Worm (Caenorhabditis elegans) whole organism, L1 larva: Measurements from ENCODE around the gene R08C7.11.

Experiments
- C04F5.9 ChIP-seq: sonication (generic microtip); optimal IDR thresholded peaks from 2 replicates; lab custom pipeline; 2016; ENCODE audit warnings: missing genetic modification characterization, missing compliant biosample characterization
- C34B4.2 ChIP-seq: sonication (generic microtip); optimal IDR thresholded peaks from 2 replicates; lab custom pipeline; 2017; ENCODE audit warnings: mild to moderate bottlenecking, missing genetic modification characterization, missing compliant biosample characterization
- F16B12.6 ChIP-seq: fragments of 150-350 bp; optimal IDR thresholded peaks from 2 replicates; lab custom pipeline; 2014; ENCODE audit warnings: missing biosample characterization, missing genetic modification characterization
- Y116A8C.19 ChIP-seq: sonication (generic microtip); optimal IDR thresholded peaks from 2 replicates; lab custom pipeline; 2016; ENCODE audit warnings: missing compliant biosample characterization, missing genetic modification characterization, borderline replicate concordance
- alr-1 ChIP-seq: fragments of 200-800 bp; sonication (Bioruptor generic); optimal IDR thresholded peaks from 2 replicates; lab custom pipeline; 2018; ENCODE audit warnings: borderline replicate concordance, mild to moderate bottlenecking, missing genetic modification characterization, missing compliant biosample characterization
- ceh-63 ChIP-seq: fragments of 200-800 bp; sonication (Bioruptor generic); optimal IDR thresholded peaks from 2 replicates; lab custom pipeline; 2018; ENCODE audit warnings: mild to moderate bottlenecking, missing genetic modification characterization, missing compliant biosample characterization
- ceh-8 ChIP-seq: fragments of 200-800 bp; sonication (Bioruptor generic); optimal IDR thresholded peaks from 2 replicates; lab custom pipeline; 2018; ENCODE audit warnings: mild to moderate bottlenecking, missing genetic modification characterization, moderate library complexity, missing compliant biosample characterization
- ceh-82 ChIP-seq, 3 experiments: fragments of 150-350 bp in 1 of 3; sonication (generic microtip) in 2 of 3; optimal IDR thresholded peaks; 2 replicates each; lab custom pipeline; 2014 to 2017; ENCODE audit warnings: missing biosample characterization in 3 of 3, missing genetic modification characterization in 3 of 3
- ceh-88 ChIP-seq: fragments of 200-800 bp; sonication (Bioruptor generic); IDR thresholded peaks from 2 replicates; pipeline ENCODE4 v1.3.6; 2022; ENCODE audit warnings: missing genetic modification characterization, missing compliant biosample characterization
- ceh-90 ChIP-seq: sonication (generic microtip); optimal IDR thresholded peaks from 2 replicates; lab custom pipeline; 2016; ENCODE audit warnings: missing genetic modification characterization, missing compliant biosample characterization
- ces-1 ChIP-seq: fragments of 150-350 bp; optimal IDR thresholded peaks from 2 replicates; lab custom pipeline; 2014; ENCODE audit warnings: missing biosample characterization, missing genetic modification reagents, missing genetic modification characterization
- dsc-1 ChIP-seq: sonication (generic microtip); optimal IDR thresholded peaks from 2 replicates; lab custom pipeline; 2016; ENCODE audit warnings: mild to moderate bottlenecking, missing genetic modification characterization, missing compliant biosample characterization
- efl-1 ChIP-seq, 4 experiments: fragments of 150-350 bp; optimal IDR thresholded peaks in 3 of 4; peaks in 1 of 4; 1 replicate in 1 of 4; 2 replicates in 3 of 4; lab custom pipeline; 2014; ENCODE audit warnings: missing biosample characterization in 2 of 4, missing genetic modification characterization in 2 of 4, missing genetic modification reagents in 2 of 4
- efl-3 ChIP-seq: fragments of 200-800 bp; sonication (Bioruptor generic); optimal IDR thresholded peaks from 2 replicates; lab custom pipeline; 2018; ENCODE audit warnings: mild to moderate bottlenecking, missing genetic modification characterization, missing compliant biosample characterization
- fos-1 ChIP-seq: fragments of 150-350 bp; optimal IDR thresholded peaks from 2 replicates; lab custom pipeline; 2014; ENCODE audit warnings: missing biosample characterization, missing genetic modification characterization
- grh-1 ChIP-seq: fragments of 200-800 bp; sonication (Bioruptor generic); IDR thresholded peaks from 2 replicates; pipeline ENCODE4 v1.3.6; 2022; ENCODE audit warnings: missing genetic modification reagents, missing genetic modification characterization, missing compliant biosample characterization
- hlh-4 ChIP-seq: sonication (generic microtip); optimal IDR thresholded peaks from 2 replicates; lab custom pipeline; 2016; ENCODE audit warnings: mild to moderate bottlenecking, missing genetic modification characterization, missing compliant biosample characterization
- irx-1 ChIP-seq: sonication (generic microtip); optimal IDR thresholded peaks from 2 replicates; lab custom pipeline; 2016; ENCODE audit warnings: missing genetic modification characterization, missing compliant biosample characterization
- lin-13 ChIP-seq: fragments of 150-350 bp; optimal IDR thresholded peaks from 2 replicates; lab custom pipeline; 2014; ENCODE audit warnings: missing biosample characterization, missing genetic modification reagents, missing genetic modification characterization
- lsy-2 ChIP-seq, 2 experiments: fragments of 150-350 bp; optimal IDR thresholded peaks; 2 replicates each; lab custom pipeline; 2014; ENCODE audit warnings: missing biosample characterization in 2 of 2, missing genetic modification characterization in 2 of 2
- mep-1 ChIP-seq: fragments of 150-350 bp; optimal IDR thresholded peaks from 2 replicates; lab custom pipeline; 2014; ENCODE audit warnings: missing biosample characterization, missing genetic modification characterization
- nhr-11 ChIP-seq: fragments of 150-350 bp; optimal IDR thresholded peaks from 2 replicates; lab custom pipeline; 2014; ENCODE audit warnings: missing biosample characterization, missing genetic modification characterization
- nhr-12 ChIP-seq: sonication (generic microtip); optimal IDR thresholded peaks from 2 replicates; lab custom pipeline; 2017; ENCODE audit warnings: missing biosample characterization, missing genetic modification characterization
- nhr-19 ChIP-seq: fragments of 200-800 bp; sonication (Bioruptor generic); conservative IDR thresholded peaks from 2 replicates; pipeline ENCODE4 v1.3.6; 2022; ENCODE audit warnings: missing genetic modification characterization, missing compliant biosample characterization
- nhr-71 ChIP-seq: sonication (generic microtip); optimal IDR thresholded peaks from 2 replicates; lab custom pipeline; 2016; ENCODE audit warnings: mild to moderate bottlenecking, missing genetic modification characterization, moderate library complexity, missing compliant biosample characterization
- nhr-77 ChIP-seq: fragments of 150-350 bp; optimal IDR thresholded peaks from 2 replicates; lab custom pipeline; 2014; ENCODE audit warnings: missing biosample characterization, missing genetic modification characterization
- nhr-84 ChIP-seq: sonication (generic microtip); optimal IDR thresholded peaks from 2 replicates; lab custom pipeline; 2017; ENCODE audit warnings: missing biosample characterization, missing genetic modification characterization
- nhr-85 ChIP-seq: sonication (generic microtip); peaks from one replicate; lab custom pipeline; 2016; ENCODE audit warnings: missing genetic modification characterization, inconsistent platforms, missing compliant biosample characterization
- pax-3 ChIP-seq: fragments of 200-800 bp; sonication (Bioruptor generic); optimal IDR thresholded peaks from 2 replicates; lab custom pipeline; 2018; ENCODE audit warnings: mild to moderate bottlenecking, missing genetic modification characterization, moderate library complexity, missing compliant biosample characterization
- pqm-1 ChIP-seq: sonication (generic microtip); optimal IDR thresholded peaks from 3 replicates; lab custom pipeline; 2017; ENCODE audit warnings: missing biosample characterization, missing genetic modification characterization
- rnt-1 ChIP-seq: sonication (generic microtip); optimal IDR thresholded peaks from 2 replicates; lab custom pipeline; 2016; ENCODE audit warnings: mild to moderate bottlenecking, missing genetic modification characterization, moderate library complexity, missing compliant biosample characterization
- snpc-4 ChIP-seq: fragments of 150-350 bp; optimal IDR thresholded peaks from 2 replicates; lab custom pipeline; 2014; ENCODE audit warnings: missing biosample characterization, missing genetic modification characterization
- sox-4 ChIP-seq: sonication (generic microtip); optimal IDR thresholded peaks from 2 replicates; lab custom pipeline; 2016; ENCODE audit warnings: missing genetic modification characterization, missing compliant biosample characterization
- sup-37 ChIP-seq: fragments of 200-800 bp; sonication (Bioruptor generic); optimal IDR thresholded peaks from 2 replicates; lab custom pipeline; 2018; ENCODE audit warnings: mild to moderate bottlenecking, missing genetic modification characterization, missing compliant biosample characterization
- swsn-7 ChIP-seq: sonication (generic microtip); optimal IDR thresholded peaks from 2 replicates; lab custom pipeline; 2016; ENCODE audit warnings: missing genetic modification characterization, missing compliant biosample characterization
- tbx-2 ChIP-seq: sonication (generic microtip); optimal IDR thresholded peaks from 2 replicates; lab custom pipeline; 2016; ENCODE audit warnings: missing genetic modification characterization, missing compliant biosample characterization
- tlp-1 ChIP-seq: fragments of 150-350 bp; optimal IDR thresholded peaks from 2 replicates; lab custom pipeline; 2014; ENCODE audit warnings: missing biosample characterization, missing genetic modification characterization
- unc-130 ChIP-seq: fragments of 150-350 bp; optimal IDR thresholded peaks from 2 replicates; lab custom pipeline; 2017; ENCODE audit warnings: missing biosample characterization, missing genetic modification characterization, inconsistent platforms
- unc-98 ChIP-seq: fragments of 200-800 bp; sonication (Bioruptor generic); IDR thresholded peaks from 2 replicates; pipeline ENCODE4 v1.3.6; 2022; ENCODE audit warnings: missing genetic modification characterization, missing compliant biosample characterization
- xbp-1 ChIP-seq: sonication (generic microtip); optimal IDR thresholded peaks from 2 replicates; lab custom pipeline; 2016; ENCODE audit warnings: missing genetic modification characterization, missing compliant biosample characterization
- zag-1 ChIP-seq: fragments of 150-350 bp; optimal IDR thresholded peaks from 2 replicates; lab custom pipeline; 2014; ENCODE audit warnings: missing biosample characterization, missing genetic modification characterization
- ztf-11 ChIP-seq, 2 experiments: sonication (generic microtip); optimal IDR thresholded peaks; 2 replicates each; lab custom pipeline; 2016 to 2017; ENCODE audit warnings: missing genetic modification characterization in 2 of 2, missing biosample characterization in 1 of 2, missing compliant biosample characterization in 1 of 2

R08C7.11 gene

DNA sequence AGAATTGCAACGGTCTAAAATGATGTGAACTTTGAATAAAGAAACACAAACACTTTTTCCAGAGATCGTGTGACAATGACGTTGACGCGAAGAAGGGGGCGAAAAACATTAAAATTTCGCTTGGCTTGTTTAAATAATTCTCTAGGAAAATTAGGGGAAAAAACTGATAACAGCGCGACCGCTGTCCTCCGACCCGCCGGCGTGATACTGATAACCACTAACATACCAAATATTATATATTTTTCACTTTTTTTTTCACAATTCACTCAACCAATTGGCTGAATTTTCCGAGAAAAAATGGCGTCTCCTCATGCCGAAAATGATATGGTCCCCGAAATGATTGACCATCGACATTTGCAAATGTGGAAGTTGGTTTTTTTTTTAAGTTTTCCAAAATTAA lies 4.9 kb downstream of the R08C7.11 start (continued):
- TF ChIP-seq nhr-71 (tag; lab: Kevin White, UChicago) (peak; percentile 44), ceh-88 (GFP tag; lab: Robert Waterston, UW) (no peak), nhr-77 (no peak), pax-3 (tag; lab: Kevin White, UChicago) (peak; percentile 6), irx-1 (no peak), unc-130 (tag; lab: Kevin White, UChicago) (no peak), ceh-8 (GFP tag; lab: Kevin White, UChicago) (no peak), nhr-11 (tag; lab: Kevin White, UChicago) (no peak), fos-1 (tag; lab: Kevin White, UChicago) (no peak), nhr-85 (peak; percentile 4)

DNA sequence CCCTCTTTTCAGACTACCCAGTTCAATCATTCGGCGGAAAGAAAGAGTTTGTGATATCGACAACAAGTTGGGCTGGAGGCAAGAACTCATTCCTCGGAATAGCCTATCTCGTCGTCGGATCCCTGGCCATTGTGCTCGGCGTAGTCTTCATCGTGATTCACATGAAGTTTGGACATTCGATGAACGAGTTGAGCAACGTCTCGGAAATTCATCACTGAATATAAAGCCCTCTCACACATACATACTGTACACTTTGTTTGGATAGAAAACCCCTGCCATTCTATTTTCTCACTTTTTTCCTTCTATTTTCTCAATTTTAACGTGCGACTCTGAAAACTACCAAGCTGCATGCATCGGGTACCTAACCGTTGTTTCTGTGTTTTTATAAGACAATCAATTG lies 5.3 kb downstream of the R08C7.11 start, which contains the start of gene R08C7.12:
Gene R08C7.12 (plus strand): TSS at position 301 of the 400 bp plus-strand sequence.
- TF ChIP-seq ztf-11 (tag; optimal IDR thresholded peaks at IDR 0.05; lab: Kevin White, UChicago) (no peak), ceh-82 (tag; optimal IDR thresholded peaks at IDR 0.05; lab: Kevin White, UChicago) (no peak), Y116A8C.19 (tag; lab: Kevin White, UChicago) (no peak), pqm-1 (no peak), sox-4 (no peak), dsc-1 (tag; lab: Kevin White, UChicago) (no peak), ceh-63 (GFP tag; lab: Kevin White, UChicago) (no peak), nhr-84 (tag; lab: Kevin White, UChicago) (no peak), snpc-4 (tag; lab: Kevin White, UChicago) (no peak), nhr-19 (no peak), tbx-2 (tag; lab: Kevin White, UChicago) (no peak), C34B4.2 (no peak), C04F5.9 (tag; lab: Kevin White, UChicago) (no peak), hlh-4 (no peak), lsy-2 (tag; optimal IDR thresholded peaks at IDR 0.05; lab: Kevin White, UChicago) (no peak), xbp-1 (tag; lab: Kevin White, UChicago) (no peak), grh-1 (GFP tag; lab: Robert Waterston, UW) (no peak), efl-1 (optimal IDR thresholded peaks at IDR 0.05; lab: Kevin White, UChicago) (no peak), efl-1 (GFP tag; optimal IDR thresholded peaks at IDR 0.05 in 1 of 2; lab: Kevin White, UChicago) (no peak), rnt-1 (no peak), ces-1 (no peak)

DNA sequence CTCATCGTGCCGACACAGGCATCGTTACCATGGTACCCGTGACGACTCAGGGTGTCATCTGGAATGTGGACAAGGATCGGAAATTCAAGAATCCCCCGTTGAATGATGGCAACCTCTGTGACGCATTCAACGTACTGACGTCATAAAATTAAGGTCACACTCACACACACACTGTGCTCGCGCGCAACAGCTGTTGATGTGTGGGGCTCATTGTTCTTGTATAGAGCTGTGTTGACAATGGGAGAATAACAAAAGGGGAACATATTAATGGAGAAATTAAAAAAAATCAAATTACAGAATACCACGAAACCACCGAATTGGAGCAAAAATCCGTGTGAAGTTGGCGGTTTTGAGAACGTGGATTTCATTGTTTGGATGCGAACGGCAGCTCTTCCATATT lies 6.4 kb downstream of the R08C7.11 start:
- no peak for TF ChIP-seq ztf-11 (tag; optimal IDR thresholded peaks at IDR 0.05; lab: Kevin White, UChicago)
- TF ChIP-seq alr-1 (tag; lab: Kevin White, UChicago): peak; percentile 88
- no peak for TF ChIP-seq hlh-4
- no peak for TF ChIP-seq efl-1 (optimal IDR thresholded peaks at IDR 0.05; lab: Kevin White, UChicago)
- peak in 1 of 2 experiments; percentile 52 for TF ChIP-seq efl-1 (GFP tag; optimal IDR thresholded peaks at IDR 0.05 in 1 of 2; lab: Kevin White, UChicago)
- TF ChIP-seq swsn-7 (tag; lab: Kevin White, UChicago): no peak

DNA sequence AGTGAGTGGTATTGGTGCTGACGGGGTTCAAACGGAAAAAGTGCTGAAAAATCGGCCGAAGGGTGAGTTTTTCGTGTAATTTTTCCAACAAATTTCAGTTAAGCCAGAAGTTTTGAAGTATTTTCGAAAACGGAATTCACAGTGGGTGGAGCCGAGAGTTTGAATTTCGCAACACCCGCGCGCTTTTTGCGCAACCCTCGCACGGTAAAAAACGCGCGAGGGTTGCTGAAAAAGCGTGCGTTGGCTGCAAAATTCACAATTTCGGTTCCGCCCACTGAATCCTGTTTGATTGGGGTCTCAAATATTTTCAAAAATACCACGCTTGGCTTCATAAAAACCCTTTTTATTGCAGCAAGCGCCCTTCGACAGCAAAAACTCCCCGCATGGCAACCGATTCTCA lies 7.4 kb downstream of the R08C7.11 start:
- TF ChIP-seq hlh-4 (no peak), sup-37 (no peak), fos-1 (tag; lab: Kevin White, UChicago) (no peak), mep-1 (tag; lab: Kevin White, UChicago) (no peak), irx-1 (no peak), lin-13 (no peak)

DNA sequence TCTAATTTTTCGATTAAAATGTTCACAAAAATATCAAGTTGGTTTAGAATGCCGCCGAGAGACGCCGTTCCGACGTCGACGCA lies 7.6 kb downstream of the R08C7.11 start, which contains the start of gene chat-1:
Gene chat-1 (plus strand): TSS at position 48 of the 83 bp plus-strand sequence.
- no peak for TF ChIP-seq ceh-90 (tag; lab: Kevin White, UChicago)
- no peak for TF ChIP-seq nhr-84 (tag; lab: Kevin White, UChicago)
- no peak for TF ChIP-seq lsy-2 (tag; optimal IDR thresholded peaks at IDR 0.05; lab: Kevin White, UChicago)
- no peak for TF ChIP-seq nhr-12
- TF ChIP-seq ztf-11 (tag; optimal IDR thresholded peaks at IDR 0.05; lab: Kevin White, UChicago): no peak
- no peak for TF ChIP-seq F16B12.6 (tag; lab: Kevin White, UChicago)
- no peak for TF ChIP-seq lin-13
- no peak for TF ChIP-seq xbp-1 (tag; lab: Kevin White, UChicago)
- no peak for TF ChIP-seq C34B4.2
- TF ChIP-seq unc-98 (GFP tag; lab: Robert Waterston, UW): no peak
- no peak for TF ChIP-seq zag-1 (tag; lab: Kevin White, UChicago)
- no peak for TF ChIP-seq efl-3 (GFP tag; lab: Kevin White, UChicago)
- no peak for TF ChIP-seq tlp-1 (tag; lab: Kevin White, UChicago)
